Worm (Caenorhabditis elegans) whole organism, young adult: ENCODE measurements around the gene T13B5.9.

ENCODE experiments used
- B0019.2 ChIP-seq: fragments of 200-800 bp; sonication (Bioruptor generic); conservative IDR thresholded peaks from 2 replicates; pipeline ENCODE4 v1.3.6; 2022; ENCODE audit warnings: missing genetic modification reagents, missing genetic modification characterization, missing compliant biosample characterization
- C17E4.6 ChIP-seq: fragments of 200-800 bp; sonication (Bioruptor generic); IDR thresholded peaks from 2 replicates; pipeline ENCODE4 v1.3.6; 2022; ENCODE audit warnings: missing genetic modification reagents, missing genetic modification characterization, missing compliant biosample characterization
- D2030.7 ChIP-seq: fragments of 200-800 bp; sonication (Bioruptor generic); IDR thresholded peaks from 2 replicates; pipeline ENCODE4 v1.3.6; 2022; ENCODE audit warnings: missing genetic modification reagents, missing genetic modification characterization, missing compliant biosample characterization
- F49E8.2 ChIP-seq: sonication (generic microtip); optimal IDR thresholded peaks from 3 replicates; lab custom pipeline; 2017; ENCODE audit warnings: missing genetic modification characterization, mild to moderate bottlenecking, missing compliant biosample characterization, antibody characterized with exemption, moderate library complexity; ENCODE audit not compliant: insufficient read depth
- F57A8.1 ChIP-seq: fragments of 200-800 bp; sonication (Bioruptor generic); optimal IDR thresholded peaks from 2 replicates; lab custom pipeline; 2018; ENCODE audit warnings: mild to moderate bottlenecking, missing genetic modification characterization, moderate library complexity, missing compliant biosample characterization
- K11D2.4 ChIP-seq: fragments of 200-800 bp; sonication (Bioruptor generic); IDR thresholded peaks from 2 replicates; pipeline ENCODE4 v1.3.6; 2022; ENCODE audit warnings: missing genetic modification reagents, missing genetic modification characterization, missing compliant biosample characterization
- K12H6.12 ChIP-seq: fragments of 200-800 bp; sonication (Bioruptor generic); optimal IDR thresholded peaks from 2 replicates; lab custom pipeline; 2018; ENCODE audit warnings: mild to moderate bottlenecking, missing genetic modification characterization, missing compliant biosample characterization
- Y53F4B.3 ChIP-seq: fragments of 200-800 bp; sonication (Bioruptor generic); IDR thresholded peaks from 2 replicates; pipeline ENCODE4 v1.3.6; 2022; ENCODE audit warnings: missing genetic modification reagents, missing genetic modification characterization, missing compliant biosample characterization
- Y56A3A.18 ChIP-seq: fragments of 200-800 bp; sonication (Bioruptor generic); IDR thresholded peaks from 2 replicates; pipeline ENCODE4 v1.3.6; 2022; ENCODE audit warnings: missing genetic modification reagents, missing genetic modification characterization, missing compliant biosample characterization
- Y67H2A.10 ChIP-seq: fragments of 200-800 bp; sonication (Bioruptor generic); conservative IDR thresholded peaks from 2 replicates; pipeline ENCODE4 v1.3.6; 2022; ENCODE audit warnings: missing genetic modification reagents, missing genetic modification characterization, missing compliant biosample characterization
- Y79H2A.3 ChIP-seq: fragments of 200-800 bp; sonication (Bioruptor generic); conservative IDR thresholded peaks from 2 replicates; pipeline ENCODE4 v1.3.6; 2022; ENCODE audit warnings: missing genetic modification reagents, missing genetic modification characterization, missing compliant biosample characterization
- Y95B8A.8 ChIP-seq: fragments of 200-800 bp; sonication (Bioruptor generic); IDR thresholded peaks from 2 replicates; pipeline ENCODE4 v1.3.6; 2022; ENCODE audit warnings: missing genetic modification reagents, missing genetic modification characterization, missing compliant biosample characterization
- ZK185.1 ChIP-seq: sonication (generic microtip); optimal IDR thresholded peaks from 2 replicates; lab custom pipeline; 2016; ENCODE audit warnings: mild to moderate bottlenecking, missing genetic modification characterization, missing compliant biosample characterization; ENCODE audit not compliant: poor library complexity, severe bottlenecking
- attf-5 ChIP-seq: fragments of 200-800 bp; sonication (Bioruptor generic); optimal IDR thresholded peaks from 2 replicates; lab custom pipeline; 2018; ENCODE audit warnings: mild to moderate bottlenecking, missing genetic modification characterization, missing compliant biosample characterization
- cebp-1 ChIP-seq, 2 experiments: fragments of 200-800 bp in 1 of 2; sonication (Bioruptor generic) in 1 of 2; sonication (generic microtip) in 1 of 2; IDR thresholded peaks in 1 of 2; optimal IDR thresholded peaks in 1 of 2; 2 replicates each; pipeline versions ENCODE4 v1.3.6 to Lab custom; 2017 to 2022; ENCODE audit warnings: missing compliant biosample characterization in 2 of 2, missing genetic modification characterization in 2 of 2, mild to moderate bottlenecking in 1 of 2, missing genetic modification reagents in 1 of 2, moderate library complexity in 1 of 2
- cebp-2 ChIP-seq: fragments of 200-800 bp; sonication (Bioruptor generic); IDR thresholded peaks from 2 replicates; pipeline ENCODE4 v1.3.6; 2022; ENCODE audit warnings: missing genetic modification characterization, missing compliant biosample characterization
- ceh-27 ChIP-seq: fragments of 200-800 bp; sonication (Bioruptor generic); optimal IDR thresholded peaks from 2 replicates; lab custom pipeline; 2018; ENCODE audit warnings: mild to moderate bottlenecking, missing genetic modification characterization, moderate library complexity, missing compliant biosample characterization
- ceh-40 ChIP-seq: fragments of 200-800 bp; sonication (Bioruptor generic); IDR thresholded peaks from 2 replicates; pipeline ENCODE4 v1.3.6; 2022; ENCODE audit warnings: missing genetic modification characterization, missing compliant biosample characterization
- ceh-91 ChIP-seq: fragments of 200-800 bp; sonication (Bioruptor generic); IDR thresholded peaks from 2 replicates; pipeline ENCODE4 v1.3.6; 2022; ENCODE audit warnings: missing genetic modification reagents, missing genetic modification characterization, missing compliant biosample characterization
- die-1 ChIP-seq: sonication (generic microtip); optimal IDR thresholded peaks from 2 replicates; lab custom pipeline; 2016; ENCODE audit warnings: missing genotype, mild to moderate bottlenecking, missing genetic modification characterization, missing compliant biosample characterization
- dox-1 ChIP-seq: fragments of 200-800 bp; sonication (Bioruptor generic); IDR thresholded peaks from 2 replicates; pipeline ENCODE4 v1.3.6; 2022; ENCODE audit warnings: missing genetic modification reagents, missing genetic modification characterization, missing compliant biosample characterization
- dpl-1 ChIP-seq: fragments of 150-350 bp; optimal IDR thresholded peaks from 2 replicates; lab custom pipeline; 2014; ENCODE audit warnings: missing biosample characterization, missing genetic modification reagents, missing genetic modification characterization
- efl-1 ChIP-seq: fragments of 150-350 bp; optimal IDR thresholded peaks from 2 replicates; lab custom pipeline; 2014; ENCODE audit warnings: missing biosample characterization, missing genetic modification reagents, missing genetic modification characterization
- hmg-1.2 ChIP-seq: fragments of 200-800 bp; sonication (Bioruptor generic); IDR thresholded peaks from 2 replicates; pipeline ENCODE4 v1.3.6; 2022; ENCODE audit warnings: missing genetic modification reagents, missing genetic modification characterization, missing compliant biosample characterization
- lin-26 ChIP-seq: fragments of 200-800 bp; sonication (Bioruptor generic); IDR thresholded peaks from 2 replicates; pipeline ENCODE4 v1.3.6; 2022; ENCODE audit warnings: missing genetic modification reagents, missing genetic modification characterization, missing compliant biosample characterization
- lin-54 ChIP-seq: fragments of 200-800 bp; sonication (Bioruptor generic); optimal IDR thresholded peaks from 2 replicates; lab custom pipeline; 2018; ENCODE audit warnings: mild to moderate bottlenecking, missing genetic modification characterization, missing compliant biosample characterization
- madf-10 ChIP-seq: sonication (generic microtip); optimal IDR thresholded peaks from 2 replicates; lab custom pipeline; 2016; ENCODE audit warnings: mild to moderate bottlenecking, missing genetic modification characterization, missing compliant biosample characterization
- madf-3 ChIP-seq: fragments of 200-800 bp; sonication (Bioruptor generic); IDR thresholded peaks from 2 replicates; pipeline ENCODE4 v1.3.6; 2022; ENCODE audit warnings: missing genetic modification reagents, missing genetic modification characterization, missing compliant biosample characterization
- madf-6 ChIP-seq: fragments of 200-800 bp; sonication (Bioruptor generic); IDR thresholded peaks from 2 replicates; pipeline ENCODE4 v1.3.6; 2022; ENCODE audit warnings: missing genetic modification reagents, missing genetic modification characterization, missing compliant biosample characterization
- madf-8 ChIP-seq: fragments of 200-800 bp; sonication (Bioruptor generic); conservative IDR thresholded peaks from 2 replicates; pipeline ENCODE4 v1.3.6; 2022; ENCODE audit warnings: missing genetic modification reagents, missing genetic modification characterization, missing compliant biosample characterization
- mcd-1 ChIP-seq: fragments of 200-800 bp; sonication (Bioruptor generic); IDR thresholded peaks from 2 replicates; pipeline ENCODE4 v1.3.6; 2022; ENCODE audit warnings: missing genetic modification reagents, missing genetic modification characterization, missing compliant biosample characterization
- mxl-1 ChIP-seq: sonication (generic microtip); optimal IDR thresholded peaks from 2 replicates; lab custom pipeline; 2016; ENCODE audit warnings: missing genetic modification characterization, missing compliant biosample characterization
- nhr-80 ChIP-seq: sonication (generic microtip); optimal IDR thresholded peaks from 2 replicates; lab custom pipeline; 2016; ENCODE audit warnings: missing genetic modification characterization, missing compliant biosample characterization
- pbrm-1 ChIP-seq: fragments of 200-800 bp; sonication (Bioruptor generic); IDR thresholded peaks from 2 replicates; pipeline ENCODE4 v1.3.6; 2022; ENCODE audit warnings: missing genetic modification reagents, missing genetic modification characterization, missing compliant biosample characterization
- rcor-1 ChIP-seq: fragments of 200-800 bp; sonication (Bioruptor generic); IDR thresholded peaks from 2 replicates; pipeline ENCODE4 v1.3.6; 2022; ENCODE audit warnings: missing genetic modification reagents, missing genetic modification characterization, missing compliant biosample characterization
- sdz-38 ChIP-seq: sonication (generic microtip); optimal IDR thresholded peaks from 2 replicates; lab custom pipeline; 2016; ENCODE audit warnings: missing genotype, missing genetic modification characterization, missing compliant biosample characterization
- snpc-3.4 ChIP-seq: sonication (generic microtip); optimal IDR thresholded peaks from 2 replicates; lab custom pipeline; 2017; ENCODE audit warnings: missing genetic modification characterization, mild to moderate bottlenecking, missing compliant biosample characterization, antibody characterized with exemption, moderate library complexity, missing genotype, missing genetic modification reagents
- tlf-1 ChIP-seq: fragments of 200-800 bp; sonication (Bioruptor generic); optimal IDR thresholded peaks from 2 replicates; lab custom pipeline; 2018; ENCODE audit warnings: mild to moderate bottlenecking, missing genetic modification characterization, missing compliant biosample characterization
- zim-3 ChIP-seq: sonication (generic microtip); optimal IDR thresholded peaks from 2 replicates; lab custom pipeline; 2017; ENCODE audit warnings: mild to moderate bottlenecking, missing genetic modification characterization, moderate library complexity, missing compliant biosample characterization
- ztf-25 ChIP-seq: fragments of 200-800 bp; sonication (Bioruptor generic); IDR thresholded peaks from 2 replicates; pipeline ENCODE4 v1.3.6; 2022; ENCODE audit warnings: missing genetic modification reagents, missing genetic modification characterization, missing compliant biosample characterization
- ztf-26 ChIP-seq: sonication (generic microtip); optimal IDR thresholded peaks from 2 replicates; lab custom pipeline; 2017; ENCODE audit warnings: missing genetic modification characterization, missing compliant biosample characterization

T13B5.9 gene

ce11 chrII:1140689-1141088 lies 36.4 kb upstream of the T13B5.9 start, which contains the start of gene W09B6.4:
TSS of gene W09B6.4 (minus strand) at chrII:1140839.
- TF ChIP-seq nhr-80 (tag; lab: Kevin White, UChicago) = peak; percentile 58
- no peak for TF ChIP-seq tlf-1 (GFP tag; lab: Kevin White, UChicago)

- TF ChIP-seq ZK185.1 (tag; lab: Kevin White, UChicago) = no peak
- peak; percentile 9; the same call in 1 of the 2 replicates for TF ChIP-seq dox-1 (GFP tag; lab: Robert Waterston, UW)
- TF ChIP-seq nhr-80 (tag; lab: Kevin White, UChicago) = peak; percentile 55
- 0 out of 2 replicates have a peak, but pooled peaks have one; percentile 12 for TF ChIP-seq mcd-1 (GFP tag; lab: Robert Waterston, UW)
- TF ChIP-seq, all 124 proteins: peak for 3
These were observed 34.3 kb upstream of the T13B5.9 start for ce11 chrII:1138618-1139017.

ce11 chrII:1136485-1136884 lies 32.2 kb upstream of the T13B5.9 start, which contains the start of gene pod-2:
TSS of gene pod-2 (plus strand) at chrII:1136785.
- TF ChIP-seq lin-26 (GFP tag; lab: Robert Waterston, UW) (no peak), madf-8 (GFP tag; lab: Robert Waterston, UW) (no peak), ceh-40 (no peak), dpl-1 (no peak), cebp-2 (GFP tag; lab: Robert Waterston, UW) (no peak), Y53F4B.3 (GFP tag; lab: Robert Waterston, UW) (no peak), zim-3 (no peak), D2030.7 (no peak), Y56A3A.18 (GFP tag; lab: Robert Waterston, UW) (no peak), B0019.2 (no peak), mxl-1 (tag; lab: Kevin White, UChicago) (no peak), madf-6 (no peak), sdz-38 (tag; lab: Kevin White, UChicago) (no peak), efl-1 (no peak), F57A8.1 (GFP tag; lab: Kevin White, UChicago) (no peak), die-1 (tag; lab: Kevin White, UChicago) (no peak), ztf-26 (tag; lab: Kevin White, UChicago) (no peak), lin-54 (GFP tag; lab: Kevin White, UChicago) (no peak)

- TF ChIP-seq B0019.2 (peak; percentile 79), ceh-91 (GFP tag; lab: Robert Waterston, UW) (peak; percentile 85), hmg-1.2 (peak; percentile 23), attf-5 (GFP tag; lab: Kevin White, UChicago) (peak; percentile 52), Y79H2A.3 (GFP tag; lab: Robert Waterston, UW) (peak; percentile 61; the same call in 1 of the 2 replicates), K11D2.4 (GFP tag; lab: Robert Waterston, UW) (peak; percentile 60), snpc-3.4 (peak; percentile 7), F49E8.2 (tag; lab: Kevin White, UChicago) (peak; percentile 11), ceh-27 (peak; percentile 50), rcor-1 (peak; percentile 84), ztf-25 (GFP tag; lab: Robert Waterston, UW) (peak; percentile 68; the same call in 1 of the 2 replicates), Y95B8A.8 (GFP tag; lab: Robert Waterston, UW) (peak; percentile 78; the same call in 1 of the 2 replicates), madf-3 (GFP tag; lab: Robert Waterston, UW) (peak; percentile 84; the same call in 1 of the 2 replicates), madf-10 (tag; lab: Kevin White, UChicago) (peak; percentile 21), Y67H2A.10 (peak; percentile 74), pbrm-1 (GFP tag; lab: Robert Waterston, UW) (peak; percentile 83), K12H6.12 (tag; lab: Kevin White, UChicago) (peak; percentile 42), C17E4.6 (GFP tag; lab: Robert Waterston, UW) (peak; percentile 56; the same call in 1 of the 2 replicates), lin-54 (GFP tag; lab: Kevin White, UChicago) (peak; percentile 69), cebp-1 (GFP tag; IDR thresholded peaks at IDR 0.05; lab: Robert Waterston, UW) (peak; percentile 65), cebp-1 (tag; optimal IDR thresholded peaks at IDR 0.05; lab: Kevin White, UChicago) (peak; percentile 35), dox-1 (GFP tag; lab: Robert Waterston, UW) (peak; percentile 95)
These were observed 30.2 kb upstream of the T13B5.9 start for ce11 chrII:1134314-1135108.
